Worm (Caenorhabditis elegans) whole organism, mixed stage, embryonic: ENCODE results near the gene T21C9.9.

Experiments
- M03D4.4 ChIP-seq: sonication (generic microtip); optimal IDR thresholded peaks from 2 replicates; lab custom pipeline; 2017; ENCODE audit warnings: mild to moderate bottlenecking, missing genetic modification characterization, missing compliant biosample characterization
- ceh-43 ChIP-seq: fragments of 200-800 bp; sonication (Bioruptor generic); optimal IDR thresholded peaks from 2 replicates; lab custom pipeline; 2018; ENCODE audit warnings: mild to moderate bottlenecking, missing genetic modification characterization, moderate library complexity, missing compliant biosample characterization
- ceh-83 ChIP-seq: fragments of 200-800 bp; sonication (Bioruptor generic); optimal IDR thresholded peaks from 2 replicates; lab custom pipeline; 2018; ENCODE audit warnings: mild to moderate bottlenecking, missing genetic modification characterization, missing compliant biosample characterization
- ces-1 ChIP-seq: fragments of 150-350 bp; optimal IDR thresholded peaks from 2 replicates; lab custom pipeline; 2014; ENCODE audit warnings: missing biosample characterization, missing genetic modification reagents, missing genetic modification characterization
- cnd-1 ChIP-seq: fragments of 200-800 bp; sonication (Bioruptor generic); optimal IDR thresholded peaks from 2 replicates; lab custom pipeline; 2018; ENCODE audit warnings: mild to moderate bottlenecking, missing genetic modification characterization, missing compliant biosample characterization
- drap-1 ChIP-seq: fragments of 200-800 bp; sonication (Bioruptor generic); optimal IDR thresholded peaks from 3 replicates; lab custom pipeline; 2018; ENCODE audit warnings: mild to moderate bottlenecking, missing genetic modification characterization, missing compliant biosample characterization
- elt-1 ChIP-seq: sonication (generic microtip); optimal IDR thresholded peaks from 2 replicates; lab custom pipeline; 2017; ENCODE audit warnings: missing genetic modification characterization, mild to moderate bottlenecking, missing compliant biosample characterization, antibody characterized with exemption, moderate library complexity, borderline replicate concordance; ENCODE audit not compliant: insufficient read depth
- elt-3 ChIP-seq: fragments of 150-350 bp; optimal IDR thresholded peaks from 2 replicates; lab custom pipeline; 2014; ENCODE audit warnings: missing biosample characterization, missing genetic modification characterization
- flh-1 ChIP-seq: fragments of 200-800 bp; sonication (Bioruptor generic); optimal IDR thresholded peaks from 2 replicates; lab custom pipeline; 2018; ENCODE audit warnings: mild to moderate bottlenecking, missing genetic modification characterization, moderate library complexity, missing compliant biosample characterization
- hlh-1 ChIP-seq: fragments of 150-350 bp; optimal IDR thresholded peaks from 2 replicates; lab custom pipeline; 2014; ENCODE audit warnings: missing biosample characterization, missing genetic modification reagents, missing genetic modification characterization
- lsy-2 ChIP-seq: fragments of 150-350 bp; optimal IDR thresholded peaks from 2 replicates; lab custom pipeline; 2014; ENCODE audit warnings: missing biosample characterization, missing genetic modification characterization
- mab-5 ChIP-seq: fragments of 150-350 bp; optimal IDR thresholded peaks from 2 replicates; lab custom pipeline; 2014; ENCODE audit warnings: missing biosample characterization, missing genetic modification characterization
- mep-1 ChIP-seq: fragments of 150-350 bp; optimal IDR thresholded peaks from 2 replicates; lab custom pipeline; 2017; ENCODE audit warnings: missing biosample characterization, missing genetic modification reagents, missing genetic modification characterization, inconsistent platforms
- mls-2 ChIP-seq: sonication (generic microtip); optimal IDR thresholded peaks from 2 replicates; lab custom pipeline; 2016; ENCODE audit warnings: mild to moderate bottlenecking, missing genetic modification characterization, moderate library complexity, missing compliant biosample characterization
- nhr-12 ChIP-seq: fragments of 150-350 bp; optimal IDR thresholded peaks from 2 replicates; lab custom pipeline; 2014; ENCODE audit warnings: missing biosample characterization, missing genetic modification characterization
- nhr-2 ChIP-seq: fragments of 150-350 bp; optimal IDR thresholded peaks from 2 replicates; lab custom pipeline; 2014; ENCODE audit warnings: missing biosample characterization, missing genetic modification characterization
- nhr-237 ChIP-seq: fragments of 150-350 bp; optimal IDR thresholded peaks from 2 replicates; lab custom pipeline; 2014; ENCODE audit warnings: missing biosample characterization, missing genetic modification characterization
- nhr-76 ChIP-seq: sonication (generic microtip); optimal IDR thresholded peaks from 2 replicates; lab custom pipeline; 2017; ENCODE audit warnings: missing biosample characterization, missing genetic modification characterization
- pha-4 ChIP-seq: fragments of 150-350 bp; optimal IDR thresholded peaks from 2 replicates; lab custom pipeline; 2018; ENCODE audit warnings: missing biosample characterization, missing genetic modification reagents, missing genetic modification characterization
- sem-2 ChIP-seq: fragments of 200-800 bp; sonication (Bioruptor generic); optimal IDR thresholded peaks from 2 replicates; lab custom pipeline; 2018; ENCODE audit warnings: mild to moderate bottlenecking, missing genetic modification characterization, missing compliant biosample characterization
- snpc-4 ChIP-seq: fragments of 150-350 bp; optimal IDR thresholded peaks from 2 replicates; lab custom pipeline; 2014; ENCODE audit warnings: missing biosample characterization, missing genetic modification characterization
- sptf-1 ChIP-seq: sonication (generic microtip); optimal IDR thresholded peaks from 2 replicates; lab custom pipeline; 2017; ENCODE audit warnings: mild to moderate bottlenecking, missing genetic modification characterization, moderate library complexity, missing compliant biosample characterization
- tbx-8 ChIP-seq: fragments of 200-800 bp; sonication (Bioruptor generic); optimal IDR thresholded peaks from 2 replicates; lab custom pipeline; 2018; ENCODE audit warnings: mild to moderate bottlenecking, missing genetic modification characterization, moderate library complexity, missing compliant biosample characterization
- unc-120 ChIP-seq: sonication (generic microtip); optimal IDR thresholded peaks from 2 replicates; lab custom pipeline; 2017; ENCODE audit warnings: missing genetic modification characterization, missing compliant biosample characterization; ENCODE audit not compliant: poor library complexity, severe bottlenecking
- unc-62 ChIP-seq: fragments of 150-350 bp; optimal IDR thresholded peaks from 2 replicates; lab custom pipeline; 2014; ENCODE audit warnings: missing biosample characterization, missing genetic modification reagents, missing genetic modification characterization
- ztf-11 ChIP-seq: fragments of 150-350 bp; optimal IDR thresholded peaks from 2 replicates; lab custom pipeline; 2014; ENCODE audit warnings: missing biosample characterization, missing genetic modification characterization

The T21C9.9 gene

ce11 chrV:10549717-10550116, 42.7 kb downstream of the T21C9.9 start, which contains the start of gene F32G8.2:
Gene F32G8.2, plus strand, starts transcription at chrV:10550017.
- TF ChIP-seq snpc-4 (tag; lab: Kevin White, UChicago) (no peak), mab-5 (tag; lab: Kevin White, UChicago) (no peak), drap-1 (no peak), unc-120 (no peak), nhr-237 (tag; lab: Kevin White, UChicago) (no peak), mep-1 (tag; lab: Kevin White, UChicago) (no peak), nhr-2 (no peak), pha-4 (tag; lab: Kevin White, UChicago) (no peak), cnd-1 (no peak), nhr-12 (tag; lab: Kevin White, UChicago) (no peak), ceh-43 (GFP tag; lab: Kevin White, UChicago) (no peak), tbx-8 (no peak), M03D4.4 (tag; lab: Kevin White, UChicago) (no peak), ceh-83 (no peak), unc-62 (GFP tag; lab: Kevin White, UChicago) (no peak), ztf-11 (tag; lab: Kevin White, UChicago) (no peak), elt-1 (tag; lab: Kevin White, UChicago) (no peak)

DNA sequence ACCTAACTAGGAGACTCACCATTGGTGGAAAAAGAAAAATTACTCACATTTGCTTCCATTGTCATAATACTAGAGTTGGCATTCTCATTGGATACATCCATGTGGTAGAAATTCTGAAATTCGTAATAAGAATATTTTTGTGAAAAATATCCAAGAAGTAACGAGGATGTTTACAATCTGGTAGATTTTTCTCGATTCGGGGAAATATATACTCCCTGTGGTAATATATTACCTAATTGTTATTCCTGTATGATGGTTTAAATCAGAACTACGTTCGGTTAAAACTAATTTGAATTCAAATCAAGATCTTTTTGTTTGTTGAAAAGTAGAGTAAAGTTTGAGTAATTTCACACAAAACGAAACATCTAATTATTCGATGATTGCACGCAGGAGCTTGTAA, 43.4 kb downstream of the T21C9.9 start, which contains the start of gene srd-34:
Gene srd-34 (minus strand): TSS at position 101 of the 400 bp plus-strand sequence.
- TF ChIP-seq mep-1 (tag; lab: Kevin White, UChicago) (no peak), ces-1 (no peak), sptf-1 (tag; lab: Kevin White, UChicago) (no peak), mab-5 (tag; lab: Kevin White, UChicago) (no peak), elt-3 (tag; lab: Kevin White, UChicago) (no peak), sem-2 (GFP tag; lab: Kevin White, UChicago) (no peak), lsy-2 (tag; lab: Kevin White, UChicago) (no peak), mls-2 (tag; lab: Kevin White, UChicago) (no peak), tbx-8 (no peak)

DNA sequence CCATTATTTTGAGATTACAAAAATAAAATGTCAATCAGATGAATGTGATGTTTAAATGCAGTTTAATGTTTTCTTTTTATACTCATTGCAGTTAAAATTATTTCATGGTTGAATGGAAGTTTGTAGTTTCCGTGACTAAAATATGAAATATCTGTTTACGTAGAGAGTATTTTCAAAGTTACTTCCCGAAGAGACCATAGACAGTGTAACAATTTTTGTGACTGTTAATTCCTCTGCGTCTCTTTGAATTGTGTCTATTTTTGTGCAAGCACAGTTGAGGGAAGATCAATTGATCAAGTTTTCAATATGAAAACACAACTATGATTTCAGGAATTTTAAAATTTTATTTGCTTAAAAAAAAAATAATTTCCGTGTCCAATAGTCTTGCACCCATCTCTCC, 45.6 kb downstream of the T21C9.9 start, which contains the start of gene F25D1.5:
Gene F25D1.5 (minus strand): TSS at position 35 of the 400 bp plus-strand sequence.
- TF ChIP-seq nhr-76 (tag; lab: Kevin White, UChicago) (no peak), hlh-1 (no peak), ceh-83 (no peak), ceh-43 (GFP tag; lab: Kevin White, UChicago) (no peak), elt-1 (tag; lab: Kevin White, UChicago) (no peak), cnd-1 (no peak), unc-62 (GFP tag; lab: Kevin White, UChicago) (no peak), unc-120 (no peak), mep-1 (tag; lab: Kevin White, UChicago) (no peak), snpc-4 (tag; lab: Kevin White, UChicago) (no peak), ces-1 (no peak), nhr-2 (no peak), flh-1 (GFP tag; lab: Kevin White, UChicago) (no peak), nhr-237 (tag; lab: Kevin White, UChicago) (no peak)
